Worm (Caenorhabditis elegans): Measurements from ENCODE around the gene ucr-2.3.
A peak's percentile ranks its signal among the peaks of the same experiment; 100 is the strongest.

- TF ChIP-seq Y55F3AM.14 (GFP tag; optimal IDR thresholded peaks at IDR 0.05) = peak; percentile 14
- TF ChIP-seq F13H6.1 (tag; optimal IDR thresholded peaks at IDR 0.05) = no peak
- no peak for TF ChIP-seq nhr-12 (tag; optimal IDR thresholded peaks at IDR 0.05)
- TF ChIP-seq fos-1 (tag; optimal IDR thresholded peaks at IDR 0.05) = no peak
- TF ChIP-seq elt-3 (tag; optimal IDR thresholded peaks at IDR 0.05) = no peak
- TF ChIP-seq nhr-10 (tag; optimal IDR thresholded peaks at IDR 0.05) = no peak
- no peak for TF ChIP-seq lsy-2 (tag; optimal IDR thresholded peaks at IDR 0.05)
- TF ChIP-seq blmp-1 (tag; optimal IDR thresholded peaks at IDR 0.05; ENCODE audit: insufficient read depth) = no peak
- no peak for TF ChIP-seq R02D3.7 (tag; optimal IDR thresholded peaks at IDR 0.05)
Observed at ce11 chrIII:834443-834815, 45.2 kb upstream of the ucr-2.3 start.
